Worm (Caenorhabditis elegans) whole organism, L4/young adult: ENCODE results near the gene H39E20.1.

Experiments used
- W03F9.2 ChIP-seq: fragments of 150-350 bp; optimal IDR thresholded peaks from 2 replicates; lab custom pipeline; 2014; ENCODE audit warnings: missing biosample characterization, missing genetic modification characterization
- him-1 ChIP-seq: sonication (generic microtip); optimal IDR thresholded peaks from 2 replicates; lab custom pipeline; 2016; ENCODE audit warnings: missing genotype, missing genetic modification reagents, missing genetic modification characterization, missing compliant biosample characterization

DNA sequence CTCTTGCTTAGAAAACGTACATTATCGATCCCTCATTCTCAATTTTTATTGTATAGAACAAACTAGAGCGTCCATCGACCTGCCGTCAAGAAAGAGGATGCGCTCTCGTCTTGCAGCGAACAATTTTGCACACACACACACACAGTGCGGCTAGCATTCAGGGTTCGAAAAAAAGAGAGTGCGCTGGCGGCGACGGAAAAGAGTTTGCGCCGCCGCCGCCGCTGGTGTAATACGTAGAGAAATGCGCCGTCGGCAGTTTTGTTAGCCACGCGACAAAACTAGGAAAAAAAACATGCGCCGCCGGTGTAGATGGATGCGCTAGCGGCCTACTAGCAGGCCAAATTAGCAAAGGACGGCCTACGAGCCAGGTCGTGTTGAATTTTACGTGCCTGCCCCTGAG lies 13.9 kb downstream of the H39E20.1 start:
- TF ChIP-seq W03F9.2 (tag; lab: Kevin White, UChicago) = no peak
- TF ChIP-seq him-1 (tag; lab: Kevin White, UChicago) = no peak
